Worm (Caenorhabditis elegans): ENCODE results near the gene tbc-11.

- TF ChIP-seq lin-11 (tag; optimal IDR thresholded peaks at IDR 0.05), result no peak
- TF ChIP-seq ceh-9 (tag; optimal IDR thresholded peaks at IDR 0.05), result no peak
- no peak for TF ChIP-seq ama-1 (optimal IDR thresholded peaks at IDR 0.05)
- no peak for TF ChIP-seq elt-2 (tag; optimal IDR thresholded peaks at IDR 0.05)
- no peak for TF ChIP-seq pat-9 (tag; optimal IDR thresholded peaks at IDR 0.05)
- TF ChIP-seq pros-1 (tag; optimal IDR thresholded peaks at IDR 0.05), result no peak
- no peak for TF ChIP-seq sox-2 (GFP tag; IDR thresholded peaks at IDR 0.05)
- no peak for TF ChIP-seq K09A11.1 (tag; optimal IDR thresholded peaks at IDR 0.05; ENCODE audit: insufficient read depth)
- no peak for TF ChIP-seq ceh-6 (GFP tag; optimal IDR thresholded peaks at IDR 0.05)
- no peak for TF ChIP-seq nfya-1 (tag; optimal IDR thresholded peaks at IDR 0.05)
- TF ChIP-seq pha-4 (tag; optimal IDR thresholded peaks at IDR 0.05), result no peak
These were observed 32.8 kb downstream of the tbc-11 start, which contains the start of gene chil-10 for ce11 chrX:957581-957980.
